Fruit fly (Drosophila melanogaster): ENCODE data around the gene Ire1.

dm6 chr3R:19873102-19873737 lies 12.1 kb upstream of the Ire1 start:
- TF ChIP-seq bab1 (GFP tag; optimal IDR thresholded peaks at IDR 0.05) (no peak), cic (GFP tag; optimal IDR thresholded peaks at IDR 0.05) (peak; percentile 90), Clk (GFP tag; optimal IDR thresholded peaks at IDR 0.05) (no peak), Mnt (GFP tag; optimal IDR thresholded peaks at IDR 0.05) (peak; percentile 2), ovo (GFP tag; optimal IDR thresholded peaks at IDR 0.05) (no peak), CG1620 (GFP tag; optimal IDR thresholded peaks at IDR 0.05) (no peak), CG7045 (GFP tag; optimal IDR thresholded peaks at IDR 0.05) (no peak), tj (GFP tag; optimal IDR thresholded peaks at IDR 0.05) (no peak), CG5204 (GFP tag; optimal IDR thresholded peaks at IDR 0.05) (no peak), CG33017 (tag; optimal IDR thresholded peaks at IDR 0.05) (no peak)

Measured in whole organism, adult.